Fruit fly (Drosophila melanogaster) whole organism, embryonic: ENCODE data around the gene CG3604.

Source experiments
- CG11093 ChIP-seq: fragments of 200-800 bp; sonication (Bioruptor generic); IDR thresholded peaks from 3 replicates; pipeline ENCODE4 v1.3.6; 2022; ENCODE audit warnings: missing biosample characterization, missing genetic modification characterization
- CG12104 ChIP-seq: fragments of 200-800 bp; sonication (Bioruptor generic); optimal IDR thresholded peaks from 3 replicates; lab custom pipeline; 2016; ENCODE audit warnings: missing biosample characterization, missing genetic modification characterization
- CG12391 ChIP-seq: fragments of 200-800 bp; sonication (Bioruptor generic); optimal IDR thresholded peaks from 3 replicates; lab custom pipeline; 2018; ENCODE audit warnings: missing biosample characterization, mild to moderate bottlenecking, missing genetic modification characterization, moderate library complexity
- CG13287 ChIP-seq: fragments of 200-800 bp; sonication (Bioruptor generic); IDR thresholded peaks from 2 replicates; pipeline ENCODE4 v1.3.6; 2022; ENCODE audit warnings: missing biosample characterization, missing genetic modification characterization; ENCODE audit not compliant: partially characterized antibody
- CG13894 ChIP-seq: fragments of 200-800 bp; sonication (Bioruptor generic); optimal IDR thresholded peaks from 3 replicates; lab custom pipeline; 2018; ENCODE audit warnings: missing biosample characterization, mild to moderate bottlenecking, missing genetic modification characterization, moderate library complexity
- CG14014 ChIP-seq: fragments of 200-800 bp; sonication (Bioruptor generic); IDR thresholded peaks from 2 replicates; pipeline ENCODE4 v1.3.6; 2022; ENCODE audit warnings: missing biosample characterization, missing genetic modification characterization
- CG15011 ChIP-seq: fragments of 200-800 bp; sonication (Bioruptor generic); optimal IDR thresholded peaks from 3 replicates; lab custom pipeline; 2018; ENCODE audit warnings: missing biosample characterization, mild to moderate bottlenecking, missing genetic modification characterization
- CG15073 ChIP-seq: fragments of 200-800 bp; sonication (Bioruptor generic); optimal IDR thresholded peaks from 2 replicates; lab custom pipeline; 2016; ENCODE audit warnings: missing biosample characterization, missing genetic modification characterization
- CG1602 ChIP-seq: fragments of 200-800 bp; sonication (Bioruptor generic); optimal IDR thresholded peaks from 3 replicates; lab custom pipeline; 2016; ENCODE audit warnings: missing biosample characterization, missing genetic modification characterization
- CG2712 ChIP-seq: fragments of 200-800 bp; optimal IDR thresholded peaks from 3 replicates; lab custom pipeline; 2019; ENCODE audit warnings: missing biosample characterization, mild to moderate bottlenecking, missing genetic modification characterization, moderate library complexity
- CG3163 ChIP-seq: fragments of 200-800 bp; sonication (Bioruptor generic); optimal IDR thresholded peaks from 3 replicates; lab custom pipeline; 2016; ENCODE audit warnings: missing biosample characterization, missing genetic modification characterization
- CG34422 ChIP-seq: fragments of 200-800 bp; sonication (Bioruptor generic); IDR thresholded peaks from 3 replicates; pipeline ENCODE4 v1.3.6; 2022; ENCODE audit warnings: missing biosample characterization, missing genetic modification characterization
- CG3838 ChIP-seq: fragments of 200-800 bp; sonication (Bioruptor generic); optimal IDR thresholded peaks from 3 replicates; lab custom pipeline; 2016; ENCODE audit warnings: missing biosample characterization, missing genetic modification characterization
- CG4360 ChIP-seq: fragments of 200-800 bp; sonication (Bioruptor generic); IDR thresholded peaks from 2 replicates; pipeline ENCODE4 v1.3.6; 2022; ENCODE audit warnings: missing biosample characterization, missing genetic modification characterization
- CG5245 ChIP-seq: fragments of 200-800 bp; sonication (Bioruptor generic); optimal IDR thresholded peaks from 3 replicates; lab custom pipeline; 2016; ENCODE audit warnings: missing biosample characterization, missing genetic modification characterization
- CG8290 ChIP-seq, 3 experiments: fragments of 200-800 bp; sonication (Bioruptor generic); optimal IDR thresholded peaks; 2 replicates each; lab custom pipeline; 2016 to 2019; ENCODE audit warnings: missing biosample characterization in 3 of 3, missing genetic modification characterization in 3 of 3, mild to moderate bottlenecking in 2 of 3, moderate library complexity in 1 of 3
- CG9932 ChIP-seq: fragments of 200-800 bp; sonication (Bioruptor generic); IDR thresholded peaks from 2 replicates; pipeline ENCODE4 v1.3.6; 2022; ENCODE audit warnings: missing biosample characterization, missing genetic modification characterization
- Camta ChIP-seq: fragments of 200-800 bp; sonication (Bioruptor generic); optimal IDR thresholded peaks from 2 replicates; lab custom pipeline; 2016; ENCODE audit warnings: missing biosample characterization, missing genetic modification characterization
- CrebB ChIP-seq: fragments of 200-800 bp; sonication (Bioruptor generic); optimal IDR thresholded peaks from 3 replicates; lab custom pipeline; 2018; ENCODE audit warnings: missing biosample characterization, mild to moderate bottlenecking, missing genetic modification characterization
- Dp ChIP-seq: fragments of 200-800 bp; sonication (Bioruptor generic); optimal IDR thresholded peaks from 2 replicates; lab custom pipeline; 2018; ENCODE audit warnings: missing biosample characterization, mild to moderate bottlenecking, missing genetic modification characterization, moderate library complexity
- Fer1 ChIP-seq: fragments of 200-800 bp; sonication (Bioruptor generic); optimal IDR thresholded peaks from 2 replicates; lab custom pipeline; 2017; ENCODE audit warnings: missing biosample characterization, mild to moderate bottlenecking, missing genetic modification characterization
- Hr3 ChIP-seq: fragments of 200-800 bp; sonication (Bioruptor generic); optimal IDR thresholded peaks from 3 replicates; lab custom pipeline; 2016; ENCODE audit warnings: missing biosample characterization, missing genetic modification characterization
- MESR4 ChIP-seq: fragments of 200-800 bp; sonication (Bioruptor generic); optimal IDR thresholded peaks from 2 replicates; lab custom pipeline; 2018; ENCODE audit warnings: missing biosample characterization, mild to moderate bottlenecking, missing genetic modification characterization, moderate library complexity
- Mrtf ChIP-seq: fragments of 200-800 bp; sonication (Bioruptor generic); IDR thresholded peaks from 3 replicates; pipeline ENCODE4 v1.3.6; 2022; ENCODE audit warnings: missing biosample characterization, missing genetic modification characterization
- PHDP ChIP-seq: fragments of 200-800 bp; sonication (Bioruptor generic); optimal IDR thresholded peaks from 3 replicates; lab custom pipeline; 2018; ENCODE audit warnings: missing biosample characterization, mild to moderate bottlenecking, missing genetic modification characterization, moderate library complexity
- bab2 ChIP-seq: fragments of 200-800 bp; sonication (Bioruptor generic); optimal IDR thresholded peaks from 2 replicates; lab custom pipeline; 2016; ENCODE audit warnings: missing biosample characterization, missing genetic modification characterization
- bbx ChIP-seq: fragments of 200-800 bp; sonication (Bioruptor generic); IDR thresholded peaks from 2 replicates; pipeline ENCODE4 v1.3.6; 2022; ENCODE audit warnings: missing biosample characterization, missing genetic modification characterization; ENCODE audit not compliant: partially characterized antibody
- bigmax ChIP-seq: fragments of 200-800 bp; sonication (Bioruptor generic); optimal IDR thresholded peaks from 2 replicates; lab custom pipeline; 2018; ENCODE audit warnings: missing biosample characterization, mild to moderate bottlenecking, missing genetic modification characterization
- cad ChIP-seq: fragments of >200 bp; optimal IDR thresholded peaks from 2 replicates; lab custom pipeline; 2017; ENCODE audit warnings: missing biosample characterization, missing genetic modification characterization
- chif ChIP-seq, 2 experiments: fragments of 200-800 bp; sonication (Bioruptor generic); optimal IDR thresholded peaks; 3 replicates each; lab custom pipeline; 2016; ENCODE audit warnings: missing biosample characterization in 2 of 2, missing genetic modification characterization in 2 of 2
- gsb-n ChIP-seq: fragments of 200-800 bp; sonication (Bioruptor generic); optimal IDR thresholded peaks from 3 replicates; lab custom pipeline; 2018; ENCODE audit warnings: missing biosample characterization, mild to moderate bottlenecking, missing genetic modification characterization
- h ChIP-seq: fragments of >200 bp; optimal IDR thresholded peaks from 2 replicates; lab custom pipeline; 2017
- inv ChIP-seq: fragments of 200-800 bp; sonication (Bioruptor generic); IDR thresholded peaks from 2 replicates; pipeline ENCODE4 v1.3.6; 2022; ENCODE audit warnings: missing biosample characterization, missing genetic modification characterization; ENCODE audit not compliant: partially characterized antibody
- lov ChIP-seq, 2 experiments: fragments of 200-800 bp in 1 of 2; fragments of >200 bp in 1 of 2; sonication (Bioruptor generic) in 1 of 2; IDR thresholded peaks in 1 of 2; optimal IDR thresholded peaks in 1 of 2; 2 replicates in 1 of 2; 3 replicates in 1 of 2; pipeline versions ENCODE4 v1.3.6 to Lab custom; 2017 to 2022; ENCODE audit warnings: missing biosample characterization in 1 of 2, missing genetic modification characterization in 1 of 2
- luna ChIP-seq: fragments of 200-800 bp; sonication (Bioruptor generic); optimal IDR thresholded peaks from 2 replicates; lab custom pipeline; 2016; ENCODE audit warnings: missing biosample characterization, missing genetic modification characterization
- mirr ChIP-seq: fragments of 200-800 bp; sonication (Bioruptor generic); optimal IDR thresholded peaks from 3 replicates; lab custom pipeline; 2018; ENCODE audit warnings: missing biosample characterization, mild to moderate bottlenecking, missing genetic modification characterization
- nau ChIP-seq: fragments of 200-800 bp; sonication (Bioruptor generic); optimal IDR thresholded peaks from 3 replicates; lab custom pipeline; 2017; ENCODE audit warnings: missing biosample characterization, mild to moderate bottlenecking, missing genetic modification characterization, missing genetic modification reagents
- nom ChIP-seq: fragments of 200-800 bp; sonication (Bioruptor generic); optimal IDR thresholded peaks from 2 replicates; lab custom pipeline; 2017; ENCODE audit warnings: missing biosample characterization, missing genetic modification characterization, mild to moderate bottlenecking, moderate library complexity, missing genetic modification reagents
- pfk ChIP-seq: fragments of 200-800 bp; sonication (Bioruptor generic); optimal IDR thresholded peaks from 2 replicates; lab custom pipeline; 2018; ENCODE audit warnings: missing biosample characterization, mild to moderate bottlenecking, missing genetic modification characterization, moderate library complexity
- rib ChIP-seq: fragments of 200-800 bp; sonication (Bioruptor generic); IDR thresholded peaks from 2 replicates; pipeline ENCODE4 v1.3.6; 2022; ENCODE audit warnings: missing biosample characterization, missing genetic modification characterization
- seq ChIP-seq: fragments of 200-800 bp; sonication (Bioruptor generic); IDR thresholded peaks from 2 replicates; pipeline ENCODE4 v1.3.6; 2022; ENCODE audit warnings: missing biosample characterization, missing genetic modification characterization
- stwl ChIP-seq: fragments of 200-800 bp; sonication (Bioruptor generic); optimal IDR thresholded peaks from 3 replicates; lab custom pipeline; 2018; ENCODE audit warnings: missing biosample characterization, mild to moderate bottlenecking, missing genetic modification characterization, moderate library complexity
- trh ChIP-seq: fragments of 200-800 bp; sonication (Bioruptor generic); optimal IDR thresholded peaks from 2 replicates; lab custom pipeline; 2016; ENCODE audit warnings: missing biosample characterization, missing genetic modification characterization
- ttk ChIP-seq: fragments of 200-800 bp; sonication (Bioruptor generic); IDR thresholded peaks from 2 replicates; pipeline ENCODE4 v2.1.2; 2022; ENCODE audit warnings: missing biosample characterization, missing genetic modification characterization

CG3604 gene

dm6 chr2L:3648173-3648972, 49.3 kb downstream of the CG3604 start (continued):
- TF ChIP-seq bigmax (GFP tag; lab: Kevin White, UChicago) (no peak), CG1602 (GFP tag; lab: Kevin White, UChicago) (no peak), MESR4 (GFP tag; lab: Kevin White, UChicago) (no peak), PHDP (tag; lab: Kevin White, UChicago) (peak; percentile 8), CrebB (tag; lab: Kevin White, UChicago) (peak; percentile 9), Mrtf (no peak), CG12391 (tag; lab: Kevin White, UChicago) (peak; percentile 51), CG12104 (no peak), gsb-n (tag; lab: Kevin White, UChicago) (no peak), rib (GFP tag; lab: Robert Waterston, UW) (no peak), Hr3 (GFP tag; lab: Kevin White, UChicago) (no peak), cad (GFP tag; lab: Kevin White, UChicago) (no peak), nom (GFP tag; lab: Kevin White, UChicago) (no peak), CG13287 (GFP tag; lab: Robert Waterston, UW) (peak; percentile 90), lov (optimal IDR thresholded peaks at IDR 0.05; lab: Kevin White, UChicago) (no peak), lov (GFP tag; IDR thresholded peaks at IDR 0.05; lab: Robert Waterston, UW) (no peak), CG13894 (tag; lab: Kevin White, UChicago) (no peak), mirr (GFP tag; lab: Kevin White, UChicago) (no peak), Fer1 (GFP tag; lab: Kevin White, UChicago) (peak; percentile 2), CG15073 (GFP tag; lab: Kevin White, UChicago) (no peak), CG3163 (GFP tag; lab: Kevin White, UChicago) (peak; percentile 89), seq (no peak), trh (GFP tag; lab: Kevin White, UChicago) (no peak), ttk (no peak), pfk (GFP tag; lab: Kevin White, UChicago) (peak; percentile 88), Camta (no peak), CG2712 (tag; lab: Kevin White, UChicago) (no peak), nau (GFP tag; lab: Kevin White, UChicago) (no peak), CG3838 (no peak), CG9932 (GFP tag; lab: Robert Waterston, UW) (no peak), CG4360 (no peak), h (lab: Kevin White, UChicago) (no peak), stwl (peak; percentile 14), bbx (GFP tag; lab: Robert Waterston, UW) (peak; percentile 38; the same call in 1 of the 2 replicates), chif (GFP tag; optimal IDR thresholded peaks at IDR 0.05; lab: Kevin White, UChicago) (no peak), CG34422 (GFP tag; lab: Robert Waterston, UW) (no peak), bab2 (GFP tag; lab: Kevin White, UChicago) (no peak), CG5245 (no peak), luna (GFP tag; lab: Kevin White, UChicago) (no peak), CG14014 (GFP tag; lab: Robert Waterston, UW) (0 out of 2 replicates have a peak, but pooled peaks have one; percentile 12), Dp (GFP tag; lab: Kevin White, UChicago) (peak; percentile 31), inv (GFP tag; lab: Robert Waterston, UW) (no peak; the same call in 1 of the 2 replicates), CG11093 (GFP tag; lab: Robert Waterston, UW) (no peak), CG8290 (GFP tag; optimal IDR thresholded peaks at IDR 0.05; lab: Kevin White, UChicago) (no peak), CG8290 (tag; optimal IDR thresholded peaks at IDR 0.05; lab: Kevin White, UChicago) (no peak), CG15011 (no peak)
- TF ChIP-seq, all 482 proteins: peak for 40
